Fruit fly (Drosophila melanogaster) whole organism, wandering third instar larva: Measurements from ENCODE around the gene Septin2.

ENCODE experiments used
- CrebA ChIP-seq: fragments of 200-800 bp; sonication (Bioruptor generic); optimal IDR thresholded peaks from 2 replicates; lab custom pipeline; 2016; ENCODE audit warnings: missing biosample characterization, mild to moderate bottlenecking, missing genetic modification characterization, borderline replicate concordance
- GATAd ChIP-seq: sonication (Bioruptor generic); optimal IDR thresholded peaks from 2 replicates; lab custom pipeline; 2016; ENCODE audit warnings: missing biosample characterization, missing genetic modification characterization
- Mio ChIP-seq: sonication (Bioruptor generic); optimal IDR thresholded peaks from 2 replicates; lab custom pipeline; 2016; ENCODE audit warnings: missing biosample characterization, missing genetic modification characterization
- dmrt93B ChIP-seq: fragments of 200-800 bp; sonication (Bioruptor generic); optimal IDR thresholded peaks from 2 replicates; lab custom pipeline; 2018; ENCODE audit warnings: missing biosample characterization, mild to moderate bottlenecking, missing genetic modification characterization
- pan ChIP-seq: fragments of >200 bp; optimal IDR thresholded peaks from 2 replicates; lab custom pipeline; 2017
- usp ChIP-seq: fragments of >200 bp; optimal IDR thresholded peaks from 2 replicates; lab custom pipeline; 2017; ENCODE audit warnings: missing biosample characterization, missing genetic modification characterization

dm6 chr3R:20552093-20552492 lies 36.1 kb downstream of the Septin2 start, which contains the start of gene Stat92E:
- TF ChIP-seq Mio (no peak), CrebA (GFP tag; lab: Kevin White, UChicago) (no peak), usp (no peak), GATAd (GFP tag; lab: Kevin White, UChicago) (no peak), dmrt93B (GFP tag; lab: Kevin White, UChicago) (no peak), pan (no peak)
